Worm (Caenorhabditis elegans): ENCODE results near the gene F43H9.3.

DNA sequence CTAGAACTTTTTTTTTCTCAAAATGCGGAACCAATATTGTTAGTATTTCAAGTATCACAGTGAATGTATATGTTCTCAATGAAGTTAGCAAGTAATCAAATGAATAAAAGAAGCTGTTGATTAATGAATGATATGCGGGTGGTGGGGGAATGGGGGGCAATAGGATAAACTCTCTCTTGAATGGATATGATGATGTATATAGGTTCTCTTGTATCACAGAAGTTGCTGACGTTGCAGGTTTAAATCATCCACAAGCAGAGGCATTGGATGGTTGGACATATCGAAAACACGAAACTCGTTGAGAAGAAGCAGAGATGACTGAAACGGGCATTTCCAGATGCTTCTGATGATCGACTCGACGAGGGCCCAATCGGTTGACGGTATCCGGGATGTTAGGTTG lies 14.9 kb upstream of the F43H9.3 start:
- TF ChIP-seq nfya-1 (tag; optimal IDR thresholded peaks at IDR 0.05; ENCODE audit: borderline replicate concordance, insufficient read depth) (no peak), ama-1 (optimal IDR thresholded peaks at IDR 0.05) (no peak), ama-1 (GFP tag; optimal IDR thresholded peaks at IDR 0.05) (no peak), mel-28 (tag; optimal IDR thresholded peaks at IDR 0.05; ENCODE audit: borderline replicate concordance) (no peak), nfyb-1 (GFP tag; IDR thresholded peaks at IDR 0.05) (no peak)

Measured in whole organism, young adult.